Worm (Caenorhabditis elegans): ENCODE results near the gene mdt-15.

Gene mdt-15

ce11 chrIII:5813501-5813900 is 20.1 kb downstream of the mdt-15 start:
- TF ChIP-seq cebp-2 (GFP tag; IDR thresholded peaks at IDR 0.05) (no peak), fkh-3 (tag; optimal IDR thresholded peaks at IDR 0.05) (no peak), tbp1 (GFP tag; optimal IDR thresholded peaks at IDR 0.05) (peak; percentile 19), unc-62 (GFP tag; optimal IDR thresholded peaks at IDR 0.05) (peak; percentile 6), nhr-80 (tag; optimal IDR thresholded peaks at IDR 0.05) (peak; percentile 55), let-607 (tag; optimal IDR thresholded peaks at IDR 0.05) (peak in 1 of 2 experiments; percentile 21)

- TF ChIP-seq madf-3 (GFP tag; IDR thresholded peaks at IDR 0.05) (no peak), rec-8 (tag; optimal IDR thresholded peaks at IDR 0.05) (no peak), nhr-80 (tag; optimal IDR thresholded peaks at IDR 0.05) (peak; percentile 48), F49E8.2 (tag; optimal IDR thresholded peaks at IDR 0.05; ENCODE audit: insufficient read depth) (no peak), B0035.1 (tag; optimal IDR thresholded peaks at IDR 0.05) (no peak), cebp-1 (GFP tag; IDR thresholded peaks at IDR 0.05) (no peak), cebp-1 (tag; optimal IDR thresholded peaks at IDR 0.05) (peak; percentile 18), ceh-40 (GFP tag; IDR thresholded peaks at IDR 0.05) (no peak)
These were observed 20.9 kb downstream of the mdt-15 start for ce11 chrIII:5812672-5813071.

- TF ChIP-seq snpc-1.1 (tag; optimal IDR thresholded peaks at IDR 0.05; ENCODE audit: insufficient read depth) (no peak), cebp-1 (GFP tag; IDR thresholded peaks at IDR 0.05) (no peak), cebp-1 (tag; optimal IDR thresholded peaks at IDR 0.05) (peak; percentile 53)
These were observed 21.6 kb downstream of the mdt-15 start for ce11 chrIII:5811957-5812356.

- TF ChIP-seq T26A5.8 (tag; optimal IDR thresholded peaks at IDR 0.05), result no peak
- peak; percentile 32; the same call in 1 of the 2 replicates for TF ChIP-seq hmg-1.2 (GFP tag; IDR thresholded peaks at IDR 0.05)
- no peak for TF ChIP-seq lin-54 (GFP tag; optimal IDR thresholded peaks at IDR 0.05)
- TF ChIP-seq bed-2 (GFP tag; IDR thresholded peaks at IDR 0.05), result no peak
- no peak for TF ChIP-seq Y95B8A.8 (GFP tag; IDR thresholded peaks at IDR 0.05)
- TF ChIP-seq cebp-1 (GFP tag; IDR thresholded peaks at IDR 0.05), result no peak
- peak; percentile 64 for TF ChIP-seq cebp-1 (tag; optimal IDR thresholded peaks at IDR 0.05)
- TF ChIP-seq attf-5 (GFP tag; optimal IDR thresholded peaks at IDR 0.05), result peak; percentile 29
- TF ChIP-seq lin-35 (GFP tag; optimal IDR thresholded peaks at IDR 0.05), result no peak
- TF ChIP-seq nhr-80 (tag; optimal IDR thresholded peaks at IDR 0.05), result peak; percentile 53
These were observed 23.5 kb downstream of the mdt-15 start for ce11 chrIII:5810012-5810411.

ce11 chrIII:5806720-5807119 is 26.8 kb downstream of the mdt-15 start, which contains the start of gene R12B2.2:
R12B2.2 (plus strand) TSS chrIII:5807020.
- no peak for TF ChIP-seq pha-4 (tag; optimal IDR thresholded peaks at IDR 0.05)
- no peak for TF ChIP-seq mxl-1 (tag; optimal IDR thresholded peaks at IDR 0.05)
- TF ChIP-seq C17E4.6 (GFP tag; IDR thresholded peaks at IDR 0.05), result no peak
- no peak for TF ChIP-seq ets-4 (GFP tag; optimal IDR thresholded peaks at IDR 0.05)
- no peak for TF ChIP-seq ama-1 (optimal IDR thresholded peaks at IDR 0.05)
- no peak for TF ChIP-seq ama-1 (GFP tag; optimal IDR thresholded peaks at IDR 0.05)
- no peak for TF ChIP-seq F57A8.1 (GFP tag; optimal IDR thresholded peaks at IDR 0.05)
- no peak for TF ChIP-seq ceh-79 (tag; optimal IDR thresholded peaks at IDR 0.05)
- TF ChIP-seq Y79H2A.3 (GFP tag; conservative IDR thresholded peaks at IDR 0.05), result no peak
- TF ChIP-seq mes-4 (tag; optimal IDR thresholded peaks at IDR 0.05), result no peak
- TF ChIP-seq nhr-80 (tag; optimal IDR thresholded peaks at IDR 0.05), result no peak
- no peak for TF ChIP-seq lir-1 (GFP tag; conservative IDR thresholded peaks at IDR 0.05)
- no peak for TF ChIP-seq ztf-3 (GFP tag; optimal IDR thresholded peaks at IDR 0.05)
- no peak for TF ChIP-seq hmg-1.2 (GFP tag; IDR thresholded peaks at IDR 0.05)
- no peak for TF ChIP-seq egl-44 (GFP tag; IDR thresholded peaks at IDR 0.05)
- TF ChIP-seq madf-8 (GFP tag; conservative IDR thresholded peaks at IDR 0.05), result no peak
- TF ChIP-seq ztf-6 (GFP tag; IDR thresholded peaks at IDR 0.05), result no peak
- TF ChIP-seq xnd-1 (tag; optimal IDR thresholded peaks at IDR 0.05), result no peak

Data from whole organism, young adult.